Fruit fly (Drosophila melanogaster): ENCODE data around the gene RYa-R.

DNA sequence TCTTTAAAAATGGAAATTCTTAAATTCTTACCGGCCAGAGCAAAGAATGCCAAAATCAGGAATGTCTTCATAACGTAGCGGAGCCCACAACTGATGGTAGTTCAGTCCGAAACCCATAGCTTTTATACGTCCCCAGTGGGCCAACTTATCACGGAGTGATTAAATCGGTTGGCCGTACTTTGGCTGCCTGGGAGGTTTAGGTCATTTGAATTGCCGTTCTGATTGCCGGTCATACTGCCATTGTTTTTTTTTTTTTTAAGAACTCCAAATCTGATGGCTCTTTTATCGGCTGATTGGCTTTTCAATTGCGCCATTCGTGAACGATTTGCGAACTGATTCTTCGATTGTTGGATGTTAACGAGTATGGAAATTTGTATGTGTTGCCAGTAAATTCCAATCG lies 26.3 kb downstream of the RYa-R start, which contains the start of gene CG6277:
- TF ChIP-seq pad (GFP tag; optimal IDR thresholded peaks at IDR 0.05) (no peak), Mnt (GFP tag; optimal IDR thresholded peaks at IDR 0.05) (no peak), CG7101 (tag; optimal IDR thresholded peaks at IDR 0.05) (no peak), bab1 (GFP tag; optimal IDR thresholded peaks at IDR 0.05) (no peak), CG14711 (tag; optimal IDR thresholded peaks at IDR 0.05) (no peak), ovo (GFP tag; optimal IDR thresholded peaks at IDR 0.05) (no peak), tj (GFP tag; optimal IDR thresholded peaks at IDR 0.05) (no peak), cnc (optimal IDR thresholded peaks at IDR 0.05) (no peak), kay (GFP tag; ENCODE audit: borderline replicate concordance) (no peak), CG33017 (tag; optimal IDR thresholded peaks at IDR 0.05) (no peak)

All from whole organism, adult.